Fruit fly (Drosophila melanogaster): ENCODE results near the gene unc-13-4A.

DNA sequence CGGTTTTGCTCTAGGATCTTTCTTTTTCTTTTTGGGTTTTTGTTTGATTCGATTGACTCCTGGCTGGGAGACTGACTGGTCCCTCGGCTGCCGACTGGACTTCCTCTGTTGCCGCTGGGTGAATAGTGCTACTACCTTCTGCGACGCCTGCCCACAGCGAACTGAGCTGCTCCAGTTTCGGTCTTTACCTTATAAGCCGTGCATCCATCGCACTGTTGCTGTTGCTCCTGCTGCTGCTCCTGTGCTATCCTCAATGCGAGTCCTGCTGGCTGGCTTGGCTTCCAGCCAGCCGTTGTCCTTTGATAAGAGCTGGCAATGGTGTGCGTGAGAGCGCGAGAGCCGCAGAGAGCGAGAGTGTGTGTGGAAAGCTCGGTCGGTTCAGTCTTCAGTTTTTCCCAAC, at the start of gene unc-13-4A:
- TF ChIP-seq h (optimal IDR thresholded peaks at IDR 0.05) (no peak), ttk (optimal IDR thresholded peaks at IDR 0.05) (no peak), psq (optimal IDR thresholded peaks at IDR 0.05) (no peak), Myc (optimal IDR thresholded peaks at IDR 0.05) (no peak), Sin3A (optimal IDR thresholded peaks at IDR 0.05) (no peak), insv (optimal IDR thresholded peaks at IDR 0.05) (no peak)
